Worm (Caenorhabditis elegans) whole organism, L2 larva: ENCODE measurements around the gene nlp-1.

ENCODE experiments used
- ZK546.5 ChIP-seq: sonication (generic microtip); optimal IDR thresholded peaks from 2 replicates; lab custom pipeline; 2017; ENCODE audit warnings: missing biosample characterization, missing genetic modification characterization
- alr-1 ChIP-seq: fragments of 150-350 bp; optimal IDR thresholded peaks from 2 replicates; lab custom pipeline; 2014; ENCODE audit warnings: missing biosample characterization, missing genetic modification characterization
- aly-2 ChIP-seq: fragments of 150-350 bp; optimal IDR thresholded peaks from 2 replicates; lab custom pipeline; 2014; ENCODE audit warnings: missing biosample characterization, missing genetic modification characterization
- ama-1 ChIP-seq: fragments of 150-350 bp; optimal IDR thresholded peaks from 2 replicates; lab custom pipeline; 2018; ENCODE audit warnings: inconsistent platforms
- blmp-1 ChIP-seq: sonication (generic microtip); optimal IDR thresholded peaks from 2 replicates; lab custom pipeline; 2017; ENCODE audit warnings: missing genetic modification characterization, mild to moderate bottlenecking, missing compliant biosample characterization, antibody characterized with exemption, moderate library complexity; ENCODE audit not compliant: insufficient read depth
- lin-39 ChIP-seq: fragments of 150-350 bp; optimal IDR thresholded peaks from 2 replicates; lab custom pipeline; 2014; ENCODE audit warnings: missing biosample characterization, missing genetic modification reagents, missing genetic modification characterization
- mbf-1 ChIP-seq: sonication (generic microtip); optimal IDR thresholded peaks from 2 replicates; lab custom pipeline; 2017; ENCODE audit warnings: missing biosample characterization, missing genetic modification characterization
- mdl-1 ChIP-seq, 2 experiments: fragments of 150-350 bp in 1 of 2; sonication (generic microtip) in 1 of 2; optimal IDR thresholded peaks; 2 replicates each; lab custom pipeline; 2017; ENCODE audit warnings: missing biosample characterization in 2 of 2, missing genetic modification characterization in 2 of 2
- nhr-21 ChIP-seq: fragments of 150-350 bp; optimal IDR thresholded peaks from 2 replicates; lab custom pipeline; 2014; ENCODE audit warnings: missing biosample characterization, missing genetic modification characterization
- nhr-23 ChIP-seq: fragments of 150-350 bp; optimal IDR thresholded peaks from 2 replicates; lab custom pipeline; 2014; ENCODE audit warnings: missing biosample characterization, missing genetic modification reagents, missing genetic modification characterization
- sem-4 ChIP-seq: fragments of 150-350 bp; optimal IDR thresholded peaks from 2 replicates; lab custom pipeline; 2014; ENCODE audit warnings: missing biosample characterization, missing genetic modification reagents, missing genetic modification characterization
- skn-1 ChIP-seq: sonication (generic microtip); optimal IDR thresholded peaks from 2 replicates; lab custom pipeline; 2017; ENCODE audit warnings: missing biosample characterization, missing genetic modification characterization
- ztf-4 ChIP-seq: fragments of 150-350 bp; optimal IDR thresholded peaks from 2 replicates; lab custom pipeline; 2014; ENCODE audit warnings: missing biosample characterization, missing genetic modification characterization

DNA sequence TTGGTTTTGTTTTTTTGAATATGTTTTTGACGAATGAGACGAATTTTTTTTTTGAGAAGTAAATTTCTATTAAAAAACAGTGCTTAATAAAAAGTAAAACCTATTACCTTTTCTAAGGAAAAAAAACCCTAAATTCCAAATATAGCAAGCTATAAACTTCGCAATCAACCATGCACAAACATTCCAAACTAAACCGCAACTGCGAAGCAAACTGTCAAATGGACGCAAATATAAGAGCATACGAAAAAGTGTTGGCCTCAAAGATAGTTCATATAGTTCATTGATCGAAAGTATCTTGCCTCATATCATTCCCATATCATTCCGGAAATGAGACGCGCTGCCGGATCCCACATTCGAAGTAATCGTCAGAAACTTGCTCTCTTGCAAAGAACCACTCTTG is 30.8 kb upstream of the nlp-1 start, which contains the start of gene C01C4.3:
- TF ChIP-seq mdl-1 (tag; optimal IDR thresholded peaks at IDR 0.05; lab: Kevin White, UChicago) (no peak), blmp-1 (tag; lab: Kevin White, UChicago) (no peak), alr-1 (no peak), mbf-1 (tag; lab: Kevin White, UChicago) (no peak), ZK546.5 (tag; lab: Kevin White, UChicago) (no peak), nhr-23 (tag; lab: Kevin White, UChicago) (no peak), lin-39 (tag; lab: Kevin White, UChicago) (no peak), sem-4 (no peak), nhr-21 (tag; lab: Kevin White, UChicago) (no peak), ama-1 (no peak), aly-2 (tag; lab: Kevin White, UChicago) (no peak), skn-1 (no peak), ztf-4 (no peak)
